Worm (Caenorhabditis elegans): Measurements from ENCODE around the gene ZK813.2.
A peak's percentile ranks its signal among the peaks of the same experiment; 100 is the strongest.

The ZK813.2 gene

DNA sequence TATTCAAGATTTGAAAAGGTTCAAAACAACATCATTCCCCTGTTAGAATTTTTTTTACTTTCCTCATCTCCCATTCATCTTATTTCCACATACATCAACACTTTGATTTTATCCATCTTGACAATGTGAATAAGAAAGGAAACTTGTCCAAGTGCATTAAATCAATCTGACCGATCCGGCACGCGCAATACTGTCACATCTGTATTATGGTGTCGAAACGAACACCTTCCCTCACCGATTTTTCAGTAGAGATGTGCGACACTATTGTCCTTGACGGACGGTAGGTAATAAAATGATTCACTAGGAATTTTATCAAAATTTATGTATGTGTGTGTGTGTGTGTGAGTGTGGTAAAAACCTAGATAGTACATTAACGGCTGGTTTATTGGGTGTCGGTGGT lies 20.2 kb downstream of the ZK813.2 start:
- TF ChIP-seq pes-1 (GFP tag; IDR thresholded peaks at IDR 0.05) (no peak), F13C5.2 (tag; optimal IDR thresholded peaks at IDR 0.05) (no peak), hmg-4 (GFP tag; optimal IDR thresholded peaks at IDR 0.05) (no peak), B0310.2 (tag; optimal IDR thresholded peaks at IDR 0.05) (no peak), aly-1 (tag; optimal IDR thresholded peaks at IDR 0.05) (no peak), sea-1 (GFP tag; conservative IDR thresholded peaks at IDR 0.05) (no peak), flt-1 (GFP tag; IDR thresholded peaks at IDR 0.05) (no peak)

DNA sequence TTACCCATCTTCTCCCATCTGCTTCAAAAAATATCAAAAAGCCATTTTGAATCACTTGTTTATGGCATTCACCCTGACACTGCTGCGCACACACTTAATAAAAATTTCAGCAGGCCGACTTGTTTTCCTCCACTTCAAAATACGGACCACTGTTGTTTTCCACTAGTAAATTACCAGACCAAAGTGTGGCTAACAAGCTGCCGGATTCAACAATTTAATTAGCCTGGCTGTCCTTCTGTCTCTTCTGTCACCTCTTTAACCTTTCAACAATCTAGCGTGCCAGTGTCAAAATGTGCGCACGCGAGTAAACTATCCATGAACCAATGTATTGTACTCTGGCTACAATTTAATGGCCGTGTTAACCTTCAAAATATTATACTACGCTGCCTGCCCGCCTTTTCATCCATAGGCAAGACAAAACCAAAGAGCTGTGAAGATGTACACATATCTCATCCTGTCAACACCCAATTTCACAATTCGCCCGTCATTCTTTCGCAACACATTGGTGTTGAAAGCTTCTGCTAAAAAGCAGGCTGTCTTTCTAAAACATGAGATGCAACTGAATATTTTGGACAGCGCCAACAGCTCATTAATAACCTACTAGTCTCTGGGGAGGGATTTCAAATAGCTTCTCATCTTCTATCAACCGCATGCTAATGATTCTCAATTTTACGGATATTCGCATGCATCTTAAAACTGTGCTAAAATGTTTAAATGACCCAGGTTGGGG lies 20.8 kb downstream of the ZK813.2 start:
- TF ChIP-seq ets-7 (tag; optimal IDR thresholded peaks at IDR 0.05): no peak

DNA sequence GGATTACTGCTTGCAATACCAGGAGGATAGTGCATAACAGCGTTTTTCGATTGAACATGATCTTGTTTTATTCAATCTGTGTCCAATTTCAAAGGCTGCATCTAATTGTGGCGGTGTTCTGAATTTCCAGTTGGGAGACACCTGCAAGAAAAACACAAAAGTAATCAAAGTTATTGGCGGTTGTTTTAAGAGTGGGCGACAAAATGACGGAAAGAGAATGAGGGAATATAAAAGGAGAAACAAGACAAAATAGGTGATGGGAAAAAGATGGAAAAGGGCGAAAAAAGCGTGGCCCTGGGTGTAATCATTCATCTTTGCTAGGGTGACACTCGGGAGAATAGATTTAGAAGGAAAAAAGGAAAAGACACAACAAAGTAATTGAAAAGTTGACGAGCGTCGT lies 22.2 kb downstream of the ZK813.2 start, which contains the start of the genes ZK377.15 and sax-3:
Gene ZK377.15, minus strand, starts transcription at position 101 of the 400 bp plus-strand sequence.
Gene sax-3, minus strand, starts transcription at position 143 of the 400 bp plus-strand sequence.
- TF ChIP-seq hmg-4 (GFP tag; optimal IDR thresholded peaks at IDR 0.05) (no peak), flt-1 (GFP tag; IDR thresholded peaks at IDR 0.05) (no peak), ceh-13 (GFP tag; optimal IDR thresholded peaks at IDR 0.05) (no peak), hmbx-1 (tag; optimal IDR thresholded peaks at IDR 0.05) (no peak), B0310.2 (tag; optimal IDR thresholded peaks at IDR 0.05) (no peak), ets-7 (tag; optimal IDR thresholded peaks at IDR 0.05) (no peak), tra-4 (tag; optimal IDR thresholded peaks at IDR 0.05) (no peak), scrt-1 (GFP tag; IDR thresholded peaks at IDR 0.05) (no peak), tbx-37 (GFP tag; conservative IDR thresholded peaks at IDR 0.05) (no peak), tbx-11 (GFP tag; IDR thresholded peaks at IDR 0.05) (no peak), ama-1 (optimal IDR thresholded peaks at IDR 0.05) (no peak), ceh-36 (tag; optimal IDR thresholded peaks at IDR 0.05) (no peak), F13C5.2 (tag; optimal IDR thresholded peaks at IDR 0.05) (no peak), sea-1 (GFP tag; conservative IDR thresholded peaks at IDR 0.05) (no peak), pes-1 (GFP tag; IDR thresholded peaks at IDR 0.05) (no peak), aly-1 (tag; optimal IDR thresholded peaks at IDR 0.05) (no peak), hnd-1 (tag; optimal IDR thresholded peaks at IDR 0.05) (no peak)

DNA sequence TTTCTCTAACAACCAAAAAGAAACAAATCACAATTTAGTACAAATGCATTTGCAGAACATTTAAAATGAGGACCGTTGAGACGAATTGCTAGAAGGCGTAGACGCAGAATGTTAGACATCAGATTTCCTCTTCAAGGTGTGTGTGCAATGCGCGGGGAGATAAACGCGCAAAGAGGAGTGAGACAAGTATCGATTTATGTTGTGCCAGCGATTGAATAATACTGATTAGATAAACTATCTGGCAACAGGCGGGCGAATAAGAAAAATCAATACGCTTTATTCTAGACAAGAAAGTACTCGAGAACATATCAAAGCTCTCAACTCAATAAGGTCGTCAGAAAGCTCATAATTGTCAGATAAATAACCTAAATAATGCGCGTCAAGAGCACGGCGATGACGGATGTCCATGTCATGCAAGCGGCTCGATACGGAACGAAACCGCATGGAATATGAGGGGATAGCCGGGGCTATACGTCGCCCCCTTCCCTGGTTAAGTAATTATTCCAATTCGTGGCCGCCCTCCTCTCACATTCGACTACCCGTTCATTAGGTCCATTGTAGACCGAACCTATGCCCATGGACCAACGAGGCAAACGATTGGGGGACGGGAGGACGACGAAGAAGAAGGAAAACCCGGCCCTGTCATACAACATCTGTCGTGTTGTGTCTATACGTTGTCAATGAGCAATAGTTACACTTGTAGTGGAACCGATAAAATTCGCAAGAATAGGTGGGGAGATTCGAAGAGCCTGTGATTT lies 23.6 kb downstream of the ZK813.2 start:
- TF ChIP-seq hmg-4 (GFP tag; optimal IDR thresholded peaks at IDR 0.05) (peak; percentile 65), tbx-37 (GFP tag; conservative IDR thresholded peaks at IDR 0.05) (no peak)

DNA sequence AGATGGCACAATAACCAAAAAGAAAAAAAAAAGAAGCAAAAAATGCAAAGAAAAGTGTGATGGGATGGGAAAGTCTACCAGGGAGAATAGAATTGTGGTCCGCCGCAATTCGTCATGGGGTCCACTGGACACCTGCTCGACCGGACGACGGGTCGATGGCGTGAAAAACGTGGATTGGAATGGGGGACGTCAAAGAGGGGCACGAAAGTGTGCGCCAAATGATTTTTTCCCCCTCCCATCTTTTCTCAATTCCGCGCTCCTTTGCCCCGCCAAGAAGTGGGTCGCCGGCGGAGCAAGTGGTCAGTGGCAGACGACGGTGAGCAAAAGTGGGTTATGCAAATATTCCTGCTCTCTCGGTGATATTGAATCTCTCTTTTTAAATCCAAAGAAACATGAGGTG lies 24.3 kb downstream of the ZK813.2 start:
- no peak for TF ChIP-seq tra-4 (tag; optimal IDR thresholded peaks at IDR 0.05)

DNA sequence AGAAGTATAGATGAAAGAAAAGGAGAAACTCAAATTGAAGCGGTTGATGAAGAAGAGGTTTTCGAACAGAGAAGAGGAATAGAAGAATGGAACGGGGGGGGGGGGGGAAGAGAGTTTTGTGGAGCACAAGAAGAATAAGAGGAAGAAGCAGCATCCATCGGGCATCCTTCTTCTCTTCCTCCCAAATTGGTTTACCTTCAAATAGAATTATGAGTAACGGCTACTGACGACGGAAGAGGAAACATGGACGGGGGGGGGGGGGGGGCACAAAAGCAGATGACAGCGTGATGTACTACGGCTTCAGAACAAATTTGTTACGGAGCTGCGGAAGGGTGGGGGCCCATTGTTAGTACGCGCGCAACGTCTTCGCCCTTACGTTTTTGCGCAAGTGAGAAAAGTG lies 25.7 kb downstream of the ZK813.2 start:
- no peak for TF ChIP-seq sea-1 (GFP tag; conservative IDR thresholded peaks at IDR 0.05)
- no peak for TF ChIP-seq ama-1 (optimal IDR thresholded peaks at IDR 0.05)
- TF ChIP-seq tra-4 (tag; optimal IDR thresholded peaks at IDR 0.05): no peak
- no peak for TF ChIP-seq ceh-36 (tag; optimal IDR thresholded peaks at IDR 0.05)

DNA sequence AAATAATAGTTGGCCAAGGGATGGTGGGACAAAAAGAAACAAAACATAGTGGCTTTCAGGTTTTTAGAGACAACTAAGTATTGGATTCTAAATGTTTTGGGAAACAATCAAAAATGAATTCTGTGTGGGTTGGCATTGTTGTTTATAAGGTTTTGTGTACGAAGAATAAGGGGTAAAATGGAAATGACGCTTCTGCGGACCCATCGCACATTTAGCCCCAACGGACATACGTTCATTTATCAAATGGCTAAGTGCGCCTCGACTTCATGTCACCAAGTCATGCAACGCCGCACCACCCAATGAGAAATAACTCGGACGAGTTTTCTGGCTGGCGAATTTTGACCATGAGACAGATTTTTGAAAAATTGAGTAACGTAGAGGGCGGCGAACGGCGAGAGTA lies 26.7 kb downstream of the ZK813.2 start:
- TF ChIP-seq F13C5.2 (tag; optimal IDR thresholded peaks at IDR 0.05) (no peak), pes-1 (GFP tag; IDR thresholded peaks at IDR 0.05) (no peak), B0310.2 (tag; optimal IDR thresholded peaks at IDR 0.05) (no peak), ama-1 (optimal IDR thresholded peaks at IDR 0.05) (no peak)

DNA sequence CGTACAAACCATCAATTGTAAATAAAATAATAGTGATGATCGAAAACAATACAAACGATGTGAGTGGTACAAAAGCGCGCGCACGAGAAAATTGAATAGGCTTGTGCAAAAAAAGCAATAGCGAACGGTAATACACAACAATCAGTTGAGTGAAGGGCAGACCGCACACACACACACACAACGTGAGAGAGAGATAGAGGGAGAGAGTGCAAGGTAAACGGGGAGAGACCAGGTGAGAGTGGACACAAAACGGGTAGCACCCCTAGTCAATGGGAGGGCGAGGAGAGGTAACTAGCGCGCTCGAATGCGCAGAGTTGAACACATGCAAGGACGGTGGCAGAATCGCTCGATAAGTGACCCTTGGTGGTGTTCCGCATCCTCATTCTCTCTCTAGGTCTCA lies 28.6 kb downstream of the ZK813.2 start:
- TF ChIP-seq B0310.2 (tag; optimal IDR thresholded peaks at IDR 0.05) (peak; percentile 5), pes-1 (GFP tag; IDR thresholded peaks at IDR 0.05) (0 out of 2 replicates have a peak, but pooled peaks have one; percentile 26), tbx-11 (GFP tag; IDR thresholded peaks at IDR 0.05) (0 out of 2 replicates have a peak, but pooled peaks have one; percentile 33), hmg-4 (GFP tag; optimal IDR thresholded peaks at IDR 0.05) (peak; percentile 84), tra-4 (tag; optimal IDR thresholded peaks at IDR 0.05) (no peak), hnd-1 (tag; optimal IDR thresholded peaks at IDR 0.05) (no peak), ama-1 (optimal IDR thresholded peaks at IDR 0.05) (no peak), aly-1 (tag; optimal IDR thresholded peaks at IDR 0.05) (peak; percentile 2), sea-1 (GFP tag; conservative IDR thresholded peaks at IDR 0.05) (0 out of 2 replicates have a peak, but pooled peaks have one; percentile 30)

DNA sequence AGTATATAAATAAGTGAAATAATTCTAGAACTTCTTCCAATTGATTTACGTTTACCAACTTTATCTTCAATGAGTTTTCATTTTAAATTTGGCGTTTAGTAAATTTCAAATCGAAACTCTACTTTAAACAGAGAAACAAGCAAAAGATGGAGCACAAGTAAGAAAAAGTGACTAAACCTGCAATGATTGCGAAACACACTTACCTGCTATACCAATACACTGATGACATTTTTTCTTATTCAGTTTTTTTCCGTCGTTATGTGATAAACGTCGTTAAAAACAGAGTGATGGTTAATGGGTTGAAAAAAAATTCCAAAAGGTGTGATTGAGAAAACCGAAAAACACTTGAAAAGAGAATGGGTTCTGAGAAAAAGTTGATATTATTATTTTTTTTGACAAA lies 30.2 kb downstream of the ZK813.2 start:
- TF ChIP-seq hnd-1 (tag; optimal IDR thresholded peaks at IDR 0.05) (no peak), hmbx-1 (tag; optimal IDR thresholded peaks at IDR 0.05) (no peak), ama-1 (optimal IDR thresholded peaks at IDR 0.05) (no peak)

Measured in whole organism, early embryonic.